Worm (Caenorhabditis elegans): Measurements from ENCODE around the gene K05F1.10.
A peak's percentile ranks its signal among the peaks of the same experiment; 100 is the strongest.

K05F1.10 gene

DNA sequence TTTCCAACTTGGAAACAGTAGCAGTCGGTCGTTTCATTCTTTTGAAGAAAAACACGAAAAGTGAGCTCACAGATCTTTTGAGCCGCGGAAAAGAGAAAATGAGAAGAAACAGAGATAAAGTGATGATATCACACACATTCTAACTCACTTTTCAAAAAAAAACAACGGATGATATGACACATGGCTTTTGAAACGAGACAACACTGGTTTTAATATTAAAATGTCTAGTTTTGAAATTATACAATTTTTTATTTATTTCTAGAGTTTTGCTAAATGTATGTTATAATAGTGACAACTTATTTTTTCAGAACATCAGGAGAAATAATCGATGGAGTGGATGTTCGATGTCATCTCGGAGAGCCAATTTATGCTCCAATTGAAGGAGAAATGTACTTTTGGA is 12.8 kb downstream of the K05F1.10 start, which contains the start of gene K05F1.14:
Gene K05F1.14 (minus strand): TSS at position 101 of the 400 bp plus-strand sequence.
- TF ChIP-seq rnt-1 (tag; optimal IDR thresholded peaks at IDR 0.05): no peak
- TF ChIP-seq nfya-1 (tag; optimal IDR thresholded peaks at IDR 0.05): no peak

DNA sequence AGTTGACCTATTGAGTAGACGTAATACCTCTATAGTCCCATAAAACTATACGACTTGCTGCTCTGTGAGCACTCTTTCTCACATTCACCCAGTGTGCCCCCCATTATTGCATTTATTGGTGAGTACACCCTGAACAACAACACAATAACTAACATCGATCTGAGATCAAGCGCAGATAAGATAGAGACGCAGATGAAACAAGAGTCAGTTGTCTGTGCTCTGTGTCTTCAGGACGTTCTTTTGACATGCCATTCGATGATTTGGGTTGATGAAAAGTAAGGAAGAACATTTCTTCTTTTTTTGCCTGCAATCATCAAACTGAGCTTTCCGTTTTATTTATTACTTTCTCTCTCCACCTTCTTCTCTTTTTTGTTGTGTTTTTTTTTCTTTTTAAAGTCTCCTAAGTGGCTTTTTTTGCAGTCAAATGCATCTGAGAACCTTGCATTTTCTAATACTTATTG is 14.9 kb downstream of the K05F1.10 start, which contains the start of gene lect-2:
Gene lect-2 (plus strand): TSS at position 411 of the 461 bp plus-strand sequence.
- peak; percentile 35 for TF ChIP-seq unc-55 (GFP tag; optimal IDR thresholded peaks at IDR 0.05)
- TF ChIP-seq tbx-7 (tag; optimal IDR thresholded peaks at IDR 0.05): no peak
- TF ChIP-seq C38D4.7 (GFP tag; optimal IDR thresholded peaks at IDR 0.05): no peak
- TF ChIP-seq ceh-2 (tag; optimal IDR thresholded peaks at IDR 0.05): no peak
- TF ChIP-seq hlh-6 (tag; optimal IDR thresholded peaks at IDR 0.05): no peak
- TF ChIP-seq mec-3 (tag; optimal IDR thresholded peaks at IDR 0.05; ENCODE audit: borderline replicate concordance): no peak
- TF ChIP-seq eyg-1 (tag; optimal IDR thresholded peaks at IDR 0.05): no peak

DNA sequence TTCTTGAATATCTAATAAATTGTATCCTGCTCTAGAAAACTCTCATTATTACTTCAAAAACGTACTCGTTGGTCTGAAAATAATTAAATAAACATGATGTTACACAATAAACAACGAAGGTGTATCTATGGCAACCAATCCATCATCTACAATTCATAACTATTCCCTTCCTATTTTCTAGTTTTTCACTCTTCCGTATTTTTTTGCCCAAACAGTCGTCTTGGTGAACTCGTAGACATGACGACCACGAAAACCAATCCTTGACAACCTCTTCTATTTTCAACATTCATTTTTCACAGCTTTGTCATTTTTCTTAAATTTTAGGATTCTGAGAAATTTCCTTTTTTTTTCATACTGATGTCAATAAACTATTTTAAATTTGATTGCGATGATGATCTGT is 16.5 kb downstream of the K05F1.10 start, which contains the start of gene K05F1.13:
Gene K05F1.13 (plus strand): TSS at position 301 of the 400 bp plus-strand sequence.
- TF ChIP-seq nhr-232 (tag; optimal IDR thresholded peaks at IDR 0.05): no peak
- no peak for TF ChIP-seq Y22D7AL.16 (tag; optimal IDR thresholded peaks at IDR 0.05)
- no peak for TF ChIP-seq sox-2 (GFP tag; IDR thresholded peaks at IDR 0.05)
- no peak for TF ChIP-seq pqm-1 (tag; optimal IDR thresholded peaks at IDR 0.05)
- TF ChIP-seq fkh-10 (GFP tag; optimal IDR thresholded peaks at IDR 0.05): no peak
- no peak for TF ChIP-seq elt-2 (tag; optimal IDR thresholded peaks at IDR 0.05)
- no peak for TF ChIP-seq dmd-4 (tag; optimal IDR thresholded peaks at IDR 0.05; ENCODE audit: borderline replicate concordance)
- TF ChIP-seq pat-9 (tag; optimal IDR thresholded peaks at IDR 0.05): no peak
- no peak for TF ChIP-seq dve-1 (tag; optimal IDR thresholded peaks at IDR 0.05)
- no peak for TF ChIP-seq ceh-9 (tag; optimal IDR thresholded peaks at IDR 0.05)
- TF ChIP-seq ceh-6 (GFP tag; optimal IDR thresholded peaks at IDR 0.05): no peak
- TF ChIP-seq hlh-8 (tag; optimal IDR thresholded peaks at IDR 0.05): no peak
- TF ChIP-seq C38D4.7 (GFP tag; optimal IDR thresholded peaks at IDR 0.05): no peak
- TF ChIP-seq hlh-6 (tag; optimal IDR thresholded peaks at IDR 0.05): no peak
- no peak for TF ChIP-seq npax-4 (tag; optimal IDR thresholded peaks at IDR 0.05)
- TF ChIP-seq ceh-31 (tag; optimal IDR thresholded peaks at IDR 0.05): no peak
- TF ChIP-seq sdc-2 (tag; optimal IDR thresholded peaks at IDR 0.05): no peak
- TF ChIP-seq hlh-15 (tag; optimal IDR thresholded peaks at IDR 0.05): no peak
- no peak for TF ChIP-seq nhr-11 (tag; optimal IDR thresholded peaks at IDR 0.05)
- TF ChIP-seq unc-86 (tag; optimal IDR thresholded peaks at IDR 0.05): no peak

DNA sequence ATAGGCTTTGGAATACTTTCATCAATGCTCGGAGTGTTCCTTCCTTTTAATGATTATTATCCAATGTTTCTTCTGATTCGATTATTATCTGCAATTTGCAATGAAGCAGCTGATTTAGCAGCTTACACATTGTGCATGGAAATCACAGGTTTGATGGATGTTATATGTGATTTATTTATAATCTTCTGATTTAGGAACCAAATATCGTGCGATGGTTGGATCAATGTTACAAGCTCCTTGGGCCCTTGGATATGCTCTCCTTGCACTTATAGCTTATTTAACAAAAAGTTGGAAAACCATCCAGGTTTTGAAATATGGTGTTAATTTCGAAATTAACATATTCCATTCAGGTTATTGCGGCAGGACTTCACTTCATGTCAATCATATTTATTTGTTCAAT is 19.8 kb downstream of the K05F1.10 start:
- TF ChIP-seq ceh-6 (GFP tag; optimal IDR thresholded peaks at IDR 0.05): no peak
- TF ChIP-seq F13H6.1 (tag; optimal IDR thresholded peaks at IDR 0.05): no peak
- TF ChIP-seq ceh-48 (tag; optimal IDR thresholded peaks at IDR 0.05): no peak
- TF ChIP-seq ceh-24 (tag; optimal IDR thresholded peaks at IDR 0.05): no peak
- no peak for TF ChIP-seq hlh-8 (tag; optimal IDR thresholded peaks at IDR 0.05)
- no peak for TF ChIP-seq ref-2 (tag; optimal IDR thresholded peaks at IDR 0.05)
- no peak for TF ChIP-seq unc-86 (tag; optimal IDR thresholded peaks at IDR 0.05)
- TF ChIP-seq unc-42 (tag; optimal IDR thresholded peaks at IDR 0.05): no peak
- no peak for TF ChIP-seq lim-6 (tag; optimal IDR thresholded peaks at IDR 0.05)
- TF ChIP-seq sox-2 (GFP tag; IDR thresholded peaks at IDR 0.05): no peak
- TF ChIP-seq unc-55 (GFP tag; optimal IDR thresholded peaks at IDR 0.05): no peak
- TF ChIP-seq pros-1 (tag; optimal IDR thresholded peaks at IDR 0.05): no peak
